Fruit fly (Drosophila melanogaster) whole organism, pupa: Measurements from ENCODE around the gene Rel.

Experiments used
- CG15710 ChIP-seq: fragments of 200-800 bp; sonication (Bioruptor generic); optimal IDR thresholded peaks from 2 replicates; lab custom pipeline; 2018; ENCODE audit warnings: missing biosample characterization, mild to moderate bottlenecking, missing genetic modification characterization, moderate library complexity
- CG32121 ChIP-seq: fragments of 200-800 bp; sonication (Bioruptor generic); IDR thresholded peaks from 2 replicates; pipeline ENCODE4 v1.3.6; 2022; ENCODE audit warnings: missing biosample characterization, missing genetic modification characterization
- CG8159 ChIP-seq: fragments of 200-800 bp; sonication (Bioruptor generic); optimal IDR thresholded peaks from 3 replicates; lab custom pipeline; 2018; ENCODE audit warnings: missing biosample characterization, mild to moderate bottlenecking, missing genetic modification characterization, moderate library complexity
- EcR ChIP-seq: fragments of 200-800 bp; sonication (Bioruptor generic); optimal IDR thresholded peaks from 3 replicates; lab custom pipeline; 2019; ENCODE audit warnings: missing biosample characterization, missing genetic modification characterization, mild to moderate bottlenecking, moderate library complexity, missing genetic modification reagents
- Ets98B ChIP-seq: fragments of 200-800 bp; sonication (Bioruptor generic); IDR thresholded peaks from 2 replicates; pipeline ENCODE4 v1.3.6; 2022; ENCODE audit warnings: missing biosample characterization, missing genetic modification characterization
- fd96Ca ChIP-seq: fragments of 200-800 bp; sonication (Bioruptor generic); IDR thresholded peaks from 3 replicates; pipeline ENCODE4 v1.3.6; 2022; ENCODE audit warnings: missing biosample characterization, missing genetic modification characterization

DNA sequence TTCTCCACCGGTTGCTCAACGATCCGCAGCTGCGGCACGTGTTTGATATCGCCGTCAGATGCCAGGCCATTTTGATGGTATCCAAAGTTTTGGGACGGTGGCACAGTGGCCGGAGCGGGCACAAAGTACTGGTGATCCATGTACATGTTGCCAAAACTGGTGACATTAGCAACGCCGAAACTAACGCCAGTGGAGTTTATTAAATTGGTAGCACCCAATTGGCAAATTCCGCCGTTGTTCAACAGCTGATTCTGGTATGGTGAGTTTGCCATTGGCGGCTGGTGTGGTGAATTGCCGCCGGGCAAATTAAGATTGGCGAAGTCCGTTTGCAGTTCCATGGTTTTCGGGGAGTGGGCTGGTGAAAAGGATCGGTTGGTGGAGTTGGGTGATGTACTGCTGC, 823 bp downstream of the Rel start:
- no peak for TF ChIP-seq CG8159 (tag; lab: Kevin White, UChicago)
- no peak for TF ChIP-seq EcR (GFP tag; lab: Kevin White, UChicago)
- no peak for TF ChIP-seq CG15710 (tag; lab: Kevin White, UChicago)
- no peak for TF ChIP-seq fd96Ca (GFP tag; lab: Robert Waterston, UW)
- no peak for TF ChIP-seq Ets98B (GFP tag; lab: Robert Waterston, UW)
- TF ChIP-seq CG32121, result no peak
